Fruit fly (Drosophila melanogaster) whole organism, wandering third instar larva: Measurements from ENCODE around the gene CG7600.
A peak's percentile ranks its signal among the peaks of the same experiment; 100 is the strongest.

Experiments used
- Abd-B ChIP-seq: fragments of >200 bp; optimal IDR thresholded peaks from 2 replicates; lab custom pipeline; 2017; ENCODE audit warnings: missing biosample characterization, missing genetic modification characterization
- CG32264 ChIP-seq: fragments of 200-800 bp; sonication (Bioruptor generic); optimal IDR thresholded peaks from 2 replicates; lab custom pipeline; 2016; ENCODE audit warnings: missing biosample characterization, missing genetic modification characterization
- CG9705 ChIP-seq: fragments of 200-800 bp; sonication (Bioruptor generic); optimal IDR thresholded peaks from 2 replicates; lab custom pipeline; 2018; ENCODE audit warnings: missing biosample characterization, mild to moderate bottlenecking, missing genetic modification characterization
- CrebA ChIP-seq: fragments of 200-800 bp; sonication (Bioruptor generic); optimal IDR thresholded peaks from 2 replicates; lab custom pipeline; 2016; ENCODE audit warnings: missing biosample characterization, mild to moderate bottlenecking, missing genetic modification characterization, borderline replicate concordance
- Dfd ChIP-seq: fragments of >200 bp; optimal IDR thresholded peaks from 2 replicates; lab custom pipeline; 2017; ENCODE audit warnings: missing biosample characterization, missing genetic modification characterization
- Dif ChIP-seq: fragments of 200-275, 200-300 bp; sonication (Bioruptor generic); optimal IDR thresholded peaks from 2 replicates; lab custom pipeline; 2018; ENCODE audit warnings: missing biosample characterization, missing genetic modification characterization; ENCODE audit not compliant: partially characterized antibody
- GATAd ChIP-seq: sonication (Bioruptor generic); optimal IDR thresholded peaks from 2 replicates; lab custom pipeline; 2016; ENCODE audit warnings: missing biosample characterization, missing genetic modification characterization
- HLH106 ChIP-seq: fragments of 200-800 bp; optimal IDR thresholded peaks from 3 replicates; lab custom pipeline; 2019; ENCODE audit warnings: missing biosample characterization, mild to moderate bottlenecking, missing genetic modification characterization, moderate library complexity
- Hnf4 ChIP-seq: fragments of 200-800 bp; sonication (Bioruptor generic); optimal IDR thresholded peaks from 2 replicates; lab custom pipeline; 2016; ENCODE audit warnings: missing biosample characterization, mild to moderate bottlenecking, missing genetic modification characterization
- Hr78 ChIP-seq: fragments of >200 bp; optimal IDR thresholded peaks from 2 replicates; lab custom pipeline; 2017; ENCODE audit warnings: missing biosample characterization, missing genetic modification characterization
- Hr83 ChIP-seq: fragments of 200-300 bp; sonication (Bioruptor generic); optimal IDR thresholded peaks from 2 replicates; lab custom pipeline; 2016; ENCODE audit warnings: missing biosample characterization, mild to moderate bottlenecking, missing genetic modification characterization, moderate library complexity; ENCODE audit not compliant: poor library complexity, severe bottlenecking
- Jra ChIP-seq: sonication (Bioruptor generic); optimal IDR thresholded peaks from 2 replicates; lab custom pipeline; 2016; ENCODE audit warnings: missing biosample characterization, missing genetic modification characterization
- Mio ChIP-seq: sonication (Bioruptor generic); optimal IDR thresholded peaks from 2 replicates; lab custom pipeline; 2016; ENCODE audit warnings: missing biosample characterization, missing genetic modification characterization
- Myc ChIP-seq: fragments of >200 bp; optimal IDR thresholded peaks from 2 replicates; lab custom pipeline; 2017
- N ChIP-seq: fragments of >200 bp; optimal IDR thresholded peaks from 2 replicates; lab custom pipeline; 2018; ENCODE audit warnings: missing biosample characterization, missing external identifiers, missing genetic modification characterization
- OdsH ChIP-seq: fragments of 200-800 bp; sonication (Bioruptor generic); optimal IDR thresholded peaks from 2 replicates; lab custom pipeline; 2016; ENCODE audit warnings: missing biosample characterization, mild to moderate bottlenecking, missing genetic modification characterization
- Rel ChIP-seq, 2 experiments: fragments of 200-800 bp; sonication (Bioruptor generic) in 1 of 2; optimal IDR thresholded peaks; 2 replicates in 1 of 2; 3 replicates in 1 of 2; lab custom pipeline; 2016 to 2019; ENCODE audit warnings: mild to moderate bottlenecking in 2 of 2, missing biosample characterization in 2 of 2, missing genetic modification characterization in 2 of 2, moderate library complexity in 1 of 2
- Sp1 ChIP-seq: fragments of 200-800 bp; sonication (Bioruptor generic); optimal IDR thresholded peaks from 3 replicates; lab custom pipeline; 2019; ENCODE audit warnings: missing biosample characterization, mild to moderate bottlenecking, missing genetic modification characterization, moderate library complexity
- Vsx2 ChIP-seq: fragments of 200-300, 225-300 bp; sonication (Bioruptor generic); optimal IDR thresholded peaks from 2 replicates; lab custom pipeline; 2018; ENCODE audit warnings: missing biosample characterization, missing genetic modification characterization; ENCODE audit not compliant: partially characterized antibody
- br ChIP-seq: fragments of 200-800 bp; sonication (Bioruptor generic); optimal IDR thresholded peaks from 2 replicates; lab custom pipeline; 2016; ENCODE audit warnings: missing biosample characterization, missing genetic modification characterization
- brk ChIP-seq: fragments of 200-800 bp; sonication (Bioruptor generic); optimal IDR thresholded peaks from 2 replicates; lab custom pipeline; 2016; ENCODE audit warnings: missing biosample characterization, mild to moderate bottlenecking, missing genetic modification characterization
- dl ChIP-seq, 2 experiments: fragments of 175-275, 200-275 bp in 1 of 2; fragments of 200-275 bp in 1 of 2; sonication (Bioruptor generic); optimal IDR thresholded peaks; lab custom pipeline; 2018; ENCODE audit warnings: mild to moderate bottlenecking in 2 of 2, missing biosample characterization in 2 of 2, missing genetic modification characterization in 2 of 2, moderate library complexity in 2 of 2; ENCODE audit not compliant: partially characterized antibody in 2 of 2, insufficient read depth in 1 of 2
- dmrt93B ChIP-seq: fragments of 200-800 bp; sonication (Bioruptor generic); optimal IDR thresholded peaks from 2 replicates; lab custom pipeline; 2018; ENCODE audit warnings: missing biosample characterization, mild to moderate bottlenecking, missing genetic modification characterization
- dsf ChIP-seq: sonication (Bioruptor generic); optimal IDR thresholded peaks from 2 replicates; lab custom pipeline; 2016; ENCODE audit warnings: missing biosample characterization, missing genetic modification characterization, borderline replicate concordance
- ey ChIP-seq: fragments of 200-800 bp; sonication (Bioruptor generic); optimal IDR thresholded peaks from 2 replicates; lab custom pipeline; 2016; ENCODE audit warnings: missing biosample characterization, missing genetic modification characterization
- foxo ChIP-seq, 2 experiments: fragments of 200-800 bp; sonication (Bioruptor generic); optimal IDR thresholded peaks; 2 replicates in 1 of 2; 3 replicates in 1 of 2; lab custom pipeline; 2016 to 2017; ENCODE audit warnings: missing biosample characterization in 2 of 2, missing genetic modification characterization in 2 of 2
- fru ChIP-seq: fragments of 200-800 bp; sonication (Bioruptor generic); optimal IDR thresholded peaks from 3 replicates; lab custom pipeline; 2016; ENCODE audit warnings: missing biosample characterization, mild to moderate bottlenecking, missing genetic modification characterization
- h ChIP-seq: fragments of 200-800 bp; sonication (Bioruptor generic); optimal IDR thresholded peaks from 3 replicates; lab custom pipeline; 2016; ENCODE audit warnings: missing biosample characterization, mild to moderate bottlenecking, missing genetic modification characterization
- jim ChIP-seq: fragments of 175-275, 200-325 bp; sonication (Bioruptor generic); optimal IDR thresholded peaks from 2 replicates; lab custom pipeline; 2016; ENCODE audit warnings: missing biosample characterization, mild to moderate bottlenecking, missing genetic modification characterization
- lola ChIP-seq: fragments of >200 bp; optimal IDR thresholded peaks from 2 replicates; lab custom pipeline; 2017; ENCODE audit warnings: missing biosample characterization, missing genetic modification characterization
- pan ChIP-seq: fragments of >200 bp; optimal IDR thresholded peaks from 2 replicates; lab custom pipeline; 2017
- psq ChIP-seq: fragments of 200-800 bp; sonication (Bioruptor generic); optimal IDR thresholded peaks from 3 replicates; lab custom pipeline; 2017; ENCODE audit warnings: missing biosample characterization, mild to moderate bottlenecking, missing genetic modification characterization, moderate library complexity
- rgr ChIP-seq: fragments of 200-800 bp; sonication (Bioruptor generic); optimal IDR thresholded peaks from 3 replicates; lab custom pipeline; 2016; ENCODE audit warnings: missing biosample characterization, mild to moderate bottlenecking, missing genetic modification characterization
- sage ChIP-seq: fragments of 200-800 bp; sonication (Bioruptor generic); optimal IDR thresholded peaks from 2 replicates; lab custom pipeline; 2016; ENCODE audit warnings: missing biosample characterization, mild to moderate bottlenecking, missing genetic modification characterization
- sv ChIP-seq: fragments of 200-800 bp; sonication (Bioruptor generic); optimal IDR thresholded peaks from 3 replicates; lab custom pipeline; 2016; ENCODE audit warnings: missing biosample characterization, missing genetic modification characterization
- tai ChIP-seq: sonication (Bioruptor generic); optimal IDR thresholded peaks from 2 replicates; lab custom pipeline; 2016; ENCODE audit warnings: missing biosample characterization, missing genetic modification characterization
- woc ChIP-seq: sonication (Bioruptor generic); optimal IDR thresholded peaks from 2 replicates; lab custom pipeline; 2016; ENCODE audit warnings: missing biosample characterization, mild to moderate bottlenecking, missing genetic modification characterization

Gene CG7600

DNA sequence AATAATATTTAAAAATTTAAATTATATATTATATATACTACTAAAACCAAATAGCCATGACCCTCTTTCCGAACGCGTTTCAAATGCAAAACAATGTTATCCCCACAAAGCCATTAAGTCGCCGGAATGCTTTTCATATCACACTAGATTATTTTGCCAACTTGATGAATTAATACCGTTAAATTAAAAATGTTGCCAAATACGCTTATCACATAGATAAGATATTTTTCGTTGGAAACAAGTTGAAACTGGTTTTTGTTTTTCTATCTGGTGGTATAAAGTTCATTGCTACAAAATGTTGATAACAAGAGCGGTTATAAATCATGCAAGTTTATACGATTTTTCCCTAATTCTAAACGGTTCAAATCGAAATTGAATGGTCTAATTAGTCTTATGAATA, 23.0 kb downstream of the CG7600 start:
- TF ChIP-seq ey (no peak), GATAd (GFP tag; lab: Kevin White, UChicago) (no peak), h (peak; percentile 3), Hr83 (GFP tag; lab: Kevin White, UChicago) (no peak), Mio (GFP tag; lab: Kevin White, UChicago) (no peak), tai (GFP tag; lab: Kevin White, UChicago) (peak; percentile 12), sv (GFP tag; lab: Kevin White, UChicago) (no peak), brk (GFP tag; lab: Kevin White, UChicago) (peak; percentile 55), Abd-B (GFP tag; lab: Kevin White, UChicago) (no peak), Dfd (GFP tag; lab: Kevin White, UChicago) (no peak), Sp1 (no peak), sage (no peak), Rel (GFP tag; optimal IDR thresholded peaks at IDR 0.05; lab: Kevin White, UChicago) (no peak), Rel (tag; optimal IDR thresholded peaks at IDR 0.05; lab: Kevin White, UChicago) (peak; percentile 27)

DNA sequence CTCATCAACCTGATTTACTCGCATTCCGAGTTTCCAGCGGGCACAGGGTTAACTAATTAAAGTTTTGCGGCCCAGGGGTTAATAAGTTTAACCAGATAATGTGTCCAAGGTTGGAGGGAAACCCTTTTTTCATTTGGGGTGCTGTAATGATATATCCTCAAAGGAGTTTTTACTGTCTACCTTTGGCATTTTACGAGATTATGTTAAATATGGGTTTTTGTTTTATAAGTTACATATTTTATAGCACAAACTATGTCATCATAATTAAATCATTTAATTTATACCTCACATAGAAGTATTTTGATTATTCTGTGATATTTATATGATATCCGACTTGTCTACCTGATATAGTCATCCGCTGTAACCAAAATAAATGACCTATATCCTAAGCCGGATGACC, 25.5 kb downstream of the CG7600 start, which contains the start of gene Ir68a:
TSS of gene Ir68a (minus strand) at position 101 of the 400 bp plus-strand sequence.
- no peak for TF ChIP-seq h
- TF ChIP-seq Hnf4 (GFP tag; lab: Kevin White, UChicago), result no peak
- TF ChIP-seq Abd-B (GFP tag; lab: Kevin White, UChicago), result no peak
- TF ChIP-seq ey, result no peak
- no peak for TF ChIP-seq brk (GFP tag; lab: Kevin White, UChicago)
- no peak for TF ChIP-seq lola
- TF ChIP-seq Hr78 (GFP tag; lab: Kevin White, UChicago), result no peak
- TF ChIP-seq rgr, result no peak
- TF ChIP-seq sage, result no peak
- TF ChIP-seq br (GFP tag; lab: Kevin White, UChicago), result no peak
- no peak for TF ChIP-seq GATAd (GFP tag; lab: Kevin White, UChicago)
- no peak for TF ChIP-seq Myc
- no peak for TF ChIP-seq Hr83 (GFP tag; lab: Kevin White, UChicago)
- no peak for TF ChIP-seq pan (lab: Kevin White, UChicago)

DNA sequence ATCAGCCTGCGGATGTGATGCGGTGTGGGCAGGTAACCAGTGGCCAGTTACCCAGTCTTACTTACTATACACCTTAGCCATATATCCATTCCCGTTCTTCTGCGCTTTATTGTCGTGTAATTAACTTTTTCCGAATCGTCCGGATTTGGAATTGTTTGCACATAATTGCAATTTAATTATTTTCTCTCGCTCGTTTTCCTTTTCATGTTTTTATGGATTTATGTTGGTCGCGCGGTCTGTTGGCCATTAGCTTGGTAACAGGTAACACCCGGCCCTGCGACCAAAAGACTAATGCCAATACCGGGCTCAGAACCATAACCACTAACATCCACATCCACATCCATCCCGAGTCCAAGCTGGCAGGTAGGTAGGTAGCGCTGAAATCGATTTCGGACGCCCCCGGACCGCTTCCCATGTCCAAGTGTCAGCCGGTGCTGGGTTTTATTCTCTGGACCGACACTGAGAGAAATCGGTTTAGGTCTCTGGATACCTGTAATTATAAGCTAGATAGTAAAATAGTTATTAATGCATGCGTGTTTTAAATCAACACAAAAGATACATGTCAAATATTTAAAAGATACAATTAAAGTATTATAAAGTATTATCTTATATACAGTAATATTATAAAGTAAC, 26.7 kb downstream of the CG7600 start:
- TF ChIP-seq N (GFP tag; lab: Kevin White, UChicago) (no peak), dmrt93B (no peak), Rel (GFP tag; optimal IDR thresholded peaks at IDR 0.05; lab: Kevin White, UChicago) (no peak), Rel (tag; optimal IDR thresholded peaks at IDR 0.05; lab: Kevin White, UChicago) (no peak), CG32264 (GFP tag; lab: Kevin White, UChicago) (no peak), pan (lab: Kevin White, UChicago) (no peak), ey (no peak), dsf (GFP tag; lab: Kevin White, UChicago) (no peak), Mio (GFP tag; lab: Kevin White, UChicago) (no peak), CG9705 (GFP tag; lab: Kevin White, UChicago) (no peak), sage (no peak), fru (GFP tag; lab: Kevin White, UChicago) (no peak), woc (GFP tag; lab: Kevin White, UChicago) (peak; percentile 25), CrebA (GFP tag; lab: Kevin White, UChicago) (no peak), Dfd (GFP tag; lab: Kevin White, UChicago) (no peak), Dif (GFP tag; lab: Kevin White, UChicago) (peak; percentile 40), HLH106 (peak; percentile 31)

DNA sequence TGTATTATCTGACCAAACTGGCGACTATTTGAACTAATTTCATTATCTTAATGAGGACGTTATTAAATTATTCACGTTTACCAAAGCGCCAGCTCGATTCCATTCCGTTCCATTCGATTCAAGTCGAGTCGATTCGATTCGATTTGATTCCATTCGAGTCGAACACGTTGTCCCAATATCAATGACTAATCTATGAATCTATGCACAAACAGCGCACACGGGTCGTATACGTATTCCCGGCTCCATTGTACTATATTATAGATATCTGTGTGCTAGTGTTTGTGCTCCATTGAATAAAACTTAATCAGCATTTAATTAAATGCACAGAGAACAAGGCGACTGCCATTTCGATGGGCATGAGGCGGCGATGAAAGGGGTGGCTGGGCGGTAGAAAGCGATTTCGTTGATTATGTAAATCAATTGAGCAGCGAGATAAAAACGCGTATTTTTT, 28.6 kb downstream of the CG7600 start:
- TF ChIP-seq OdsH (GFP tag; lab: Kevin White, UChicago) (no peak), Jra (GFP tag; lab: Kevin White, UChicago) (no peak), sage (no peak), HLH106 (no peak), ey (no peak), psq (GFP tag; lab: Kevin White, UChicago) (peak; percentile 2), Sp1 (no peak), CrebA (GFP tag; lab: Kevin White, UChicago) (peak; percentile 13), h (peak; percentile 49), Hr83 (GFP tag; lab: Kevin White, UChicago) (no peak), Hr78 (GFP tag; lab: Kevin White, UChicago) (no peak), Vsx2 (no peak), pan (lab: Kevin White, UChicago) (no peak), br (GFP tag; lab: Kevin White, UChicago) (peak; percentile 55), dmrt93B (no peak), foxo (GFP tag; optimal IDR thresholded peaks at IDR 0.05; lab: Kevin White, UChicago) (peak in 1 of 2 experiments; percentile 1), Rel (GFP tag; optimal IDR thresholded peaks at IDR 0.05; lab: Kevin White, UChicago) (no peak), Rel (tag; optimal IDR thresholded peaks at IDR 0.05; lab: Kevin White, UChicago) (peak; percentile 5), rgr (peak; percentile 18), Myc (no peak), dl (GFP tag; optimal IDR thresholded peaks at IDR 0.05; lab: Kevin White, UChicago; ENCODE audit: insufficient read depth in 1 of 2, partially characterized antibody in 2 of 2) (no peak), jim (GFP tag; lab: Kevin White, UChicago) (no peak), tai (GFP tag; lab: Kevin White, UChicago) (peak; percentile 9)
